Worm (Caenorhabditis elegans) whole organism, L2 larva: ENCODE results near the gene mdh-2.

Experiments used
- ZK546.5 ChIP-seq: sonication (generic microtip); optimal IDR thresholded peaks from 2 replicates; lab custom pipeline; 2017; ENCODE audit warnings: missing biosample characterization, missing genetic modification characterization
- aly-2 ChIP-seq: fragments of 150-350 bp; optimal IDR thresholded peaks from 2 replicates; lab custom pipeline; 2014; ENCODE audit warnings: missing biosample characterization, missing genetic modification characterization
- ama-1 ChIP-seq: fragments of 150-350 bp; optimal IDR thresholded peaks from 2 replicates; lab custom pipeline; 2018; ENCODE audit warnings: inconsistent platforms
- ceh-82 ChIP-seq: fragments of 150-350 bp; optimal IDR thresholded peaks from 2 replicates; lab custom pipeline; 2014; ENCODE audit warnings: missing biosample characterization, missing genetic modification characterization
- elt-3 ChIP-seq: sonication (generic microtip); optimal IDR thresholded peaks from 2 replicates; lab custom pipeline; 2017; ENCODE audit warnings: missing biosample characterization, missing genetic modification characterization
- mdl-1 ChIP-seq, 2 experiments: fragments of 150-350 bp in 1 of 2; sonication (generic microtip) in 1 of 2; optimal IDR thresholded peaks; 2 replicates each; lab custom pipeline; 2017; ENCODE audit warnings: missing biosample characterization in 2 of 2, missing genetic modification characterization in 2 of 2
- nhr-25 ChIP-seq: fragments of 150-350 bp; sonication (generic microtip); optimal IDR thresholded peaks from 3 replicates; lab custom pipeline; 2014; ENCODE audit warnings: missing biosample characterization, missing genetic modification characterization
- snpc-4 ChIP-seq: fragments of 150-350 bp; optimal IDR thresholded peaks from 2 replicates; lab custom pipeline; 2014; ENCODE audit warnings: missing biosample characterization, missing genetic modification characterization
- unc-39 ChIP-seq: fragments of 150-350 bp; optimal IDR thresholded peaks from 2 replicates; lab custom pipeline; 2014; ENCODE audit warnings: missing biosample characterization, missing genetic modification characterization
- unc-62 ChIP-seq: fragments of 150-350 bp; optimal IDR thresholded peaks from 2 replicates; lab custom pipeline; 2014; ENCODE audit warnings: missing biosample characterization, missing genetic modification reagents, missing genetic modification characterization
- zag-1 ChIP-seq: fragments of 150-350 bp; optimal IDR thresholded peaks from 2 replicates; lab custom pipeline; 2014; ENCODE audit warnings: missing biosample characterization, missing genetic modification characterization
- ztf-4 ChIP-seq: fragments of 150-350 bp; optimal IDR thresholded peaks from 2 replicates; lab custom pipeline; 2014; ENCODE audit warnings: missing biosample characterization, missing genetic modification characterization

DNA sequence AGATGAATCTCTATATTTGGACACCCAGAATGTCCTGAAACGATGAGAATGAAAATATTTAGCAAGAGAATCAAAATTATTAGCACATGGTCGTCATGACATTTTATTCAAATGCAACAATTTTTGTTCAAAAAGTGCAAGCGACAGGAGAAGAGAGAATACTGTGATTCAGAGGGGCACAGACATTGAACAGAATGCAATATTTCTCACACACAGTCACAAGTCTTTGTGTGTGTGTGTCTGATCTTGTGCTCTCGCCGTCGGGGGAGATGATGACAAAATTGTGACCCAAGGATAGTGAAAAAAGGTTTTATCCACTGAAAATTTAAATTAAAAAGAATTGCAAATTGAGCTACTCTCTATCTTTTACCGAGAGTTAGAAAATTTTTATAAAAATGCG lies 4.7 kb downstream of the mdh-2 start:
- TF ChIP-seq zag-1 (tag; lab: Kevin White, UChicago) (no peak), ztf-4 (tag; lab: Kevin White, UChicago) (no peak), snpc-4 (tag; lab: Kevin White, UChicago) (no peak), mdl-1 (tag; optimal IDR thresholded peaks at IDR 0.05; lab: Kevin White, UChicago) (no peak), unc-62 (GFP tag; lab: Kevin White, UChicago) (no peak), ama-1 (no peak), unc-39 (tag; lab: Kevin White, UChicago) (no peak), aly-2 (no peak), elt-3 (tag; lab: Kevin White, UChicago) (no peak), ceh-82 (no peak), ZK546.5 (tag; lab: Kevin White, UChicago) (no peak), nhr-25 (tag; lab: Kevin White, UChicago) (no peak)
